Worm (Caenorhabditis elegans): ENCODE measurements around the gene F25A2.1.

DNA sequence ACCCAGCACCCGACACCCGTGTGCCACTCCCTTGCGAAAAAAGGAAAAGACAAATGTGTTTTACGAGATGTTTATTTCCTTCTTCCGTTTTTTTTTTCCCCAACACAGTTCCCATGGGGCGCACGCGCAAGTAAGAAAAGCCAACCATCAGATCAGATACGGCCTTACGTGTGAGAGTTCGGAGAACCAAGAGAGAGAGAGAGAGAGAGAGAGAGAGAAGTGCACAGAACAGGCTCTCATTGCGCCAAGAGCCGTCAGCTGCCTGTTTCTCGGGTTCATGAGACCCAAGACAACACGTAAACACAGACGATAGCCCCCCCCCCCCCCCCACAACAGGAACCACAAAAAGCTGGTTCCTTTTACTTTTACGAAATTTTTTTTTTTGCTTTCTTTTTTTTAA lies 27.5 kb upstream of the F25A2.1 start:
- TF ChIP-seq nhr-2 (tag; optimal IDR thresholded peaks at IDR 0.05) (no peak), elt-1 (tag; optimal IDR thresholded peaks at IDR 0.05; ENCODE audit: borderline replicate concordance, insufficient read depth) (no peak), sptf-1 (tag; optimal IDR thresholded peaks at IDR 0.05) (no peak), lsy-2 (tag; optimal IDR thresholded peaks at IDR 0.05) (no peak), nhr-12 (tag; optimal IDR thresholded peaks at IDR 0.05) (no peak), ces-1 (GFP tag; optimal IDR thresholded peaks at IDR 0.05) (no peak), elt-3 (tag; optimal IDR thresholded peaks at IDR 0.05) (no peak)
